Worm (Caenorhabditis elegans) whole organism, L2 larva: ENCODE results near the gene col-38.

Source experiments
- ama-1 ChIP-seq: fragments of 150-350 bp; optimal IDR thresholded peaks from 2 replicates; lab custom pipeline; 2018; ENCODE audit warnings: inconsistent platforms
- fos-1 ChIP-seq: fragments of 150-350 bp; optimal IDR thresholded peaks from 2 replicates; lab custom pipeline; 2014; ENCODE audit warnings: missing biosample characterization, missing genetic modification characterization
- lin-39 ChIP-seq: fragments of 150-350 bp; optimal IDR thresholded peaks from 2 replicates; lab custom pipeline; 2014; ENCODE audit warnings: missing biosample characterization, missing genetic modification reagents, missing genetic modification characterization
- lsy-2 ChIP-seq, 2 experiments: fragments of 150-350 bp in 1 of 2; sonication (generic microtip) in 1 of 2; optimal IDR thresholded peaks; 2 replicates each; lab custom pipeline; 2014 to 2017; ENCODE audit warnings: missing biosample characterization in 2 of 2, missing genetic modification characterization in 2 of 2
- mdl-1 ChIP-seq, 2 experiments: fragments of 150-350 bp in 1 of 2; sonication (generic microtip) in 1 of 2; optimal IDR thresholded peaks; 2 replicates each; lab custom pipeline; 2017; ENCODE audit warnings: missing biosample characterization in 2 of 2, missing genetic modification characterization in 2 of 2
- snpc-4 ChIP-seq: fragments of 150-350 bp; optimal IDR thresholded peaks from 2 replicates; lab custom pipeline; 2014; ENCODE audit warnings: missing biosample characterization, missing genetic modification characterization
- unc-39 ChIP-seq: fragments of 150-350 bp; optimal IDR thresholded peaks from 2 replicates; lab custom pipeline; 2014; ENCODE audit warnings: missing biosample characterization, missing genetic modification characterization
- unc-62 ChIP-seq: fragments of 150-350 bp; optimal IDR thresholded peaks from 2 replicates; lab custom pipeline; 2014; ENCODE audit warnings: missing biosample characterization, missing genetic modification reagents, missing genetic modification characterization
- zag-1 ChIP-seq: fragments of 150-350 bp; optimal IDR thresholded peaks from 2 replicates; lab custom pipeline; 2014; ENCODE audit warnings: missing biosample characterization, missing genetic modification characterization
- ztf-11 ChIP-seq: sonication (generic microtip); optimal IDR thresholded peaks from 2 replicates; lab custom pipeline; 2017; ENCODE audit warnings: missing biosample characterization, missing genetic modification characterization

- TF ChIP-seq unc-62 (GFP tag; lab: Kevin White, UChicago) (no peak), lin-39 (tag; lab: Kevin White, UChicago) (no peak), mdl-1 (tag; optimal IDR thresholded peaks at IDR 0.05; lab: Kevin White, UChicago) (no peak), ama-1 (no peak), unc-39 (no peak), fos-1 (tag; lab: Kevin White, UChicago) (no peak), snpc-4 (tag; lab: Kevin White, UChicago) (no peak), lsy-2 (tag; optimal IDR thresholded peaks at IDR 0.05; lab: Kevin White, UChicago) (no peak), ztf-11 (no peak), zag-1 (tag; lab: Kevin White, UChicago) (no peak)
Measured at ce11 chrII:8562002-8562401, 6.9 kb downstream of the col-38 start, which contains the start of gene F54C9.14.
